Worm (Caenorhabditis elegans) whole organism, L4 larva: ENCODE data around the gene Y46H3D.1.

Experiments
- fkh-10 ChIP-seq: fragments of 150-350 bp; optimal IDR thresholded peaks from 2 replicates; lab custom pipeline; 2014; ENCODE audit warnings: missing biosample characterization, missing genetic modification reagents, missing genetic modification characterization
- lin-39 ChIP-seq: fragments of 150-350 bp; optimal IDR thresholded peaks from 2 replicates; lab custom pipeline; 2014; ENCODE audit warnings: missing biosample characterization, missing genetic modification reagents, missing genetic modification characterization
- unc-39 ChIP-seq: sonication (generic microtip); optimal IDR thresholded peaks from 2 replicates; lab custom pipeline; 2017; ENCODE audit warnings: missing biosample characterization, missing genetic modification characterization
- zfp-2 ChIP-seq: sonication (generic microtip); optimal IDR thresholded peaks from 2 replicates; lab custom pipeline; 2016; ENCODE audit warnings: mild to moderate bottlenecking, missing genetic modification characterization, missing compliant biosample characterization

- no peak for TF ChIP-seq fkh-10 (GFP tag; lab: Kevin White, UChicago)
- no peak for TF ChIP-seq lin-39 (tag; lab: Kevin White, UChicago)
- no peak for TF ChIP-seq unc-39
- TF ChIP-seq zfp-2 (tag; lab: Kevin White, UChicago): no peak
Observed at ce11 chrV:1610097-1610496, 32.2 kb upstream of the Y46H3D.1 start, which contains the start of gene nhr-177.
